Fruit fly (Drosophila melanogaster) whole organism: ENCODE results near the gene cas.

Source experiments
- CG8478 ChIP-seq: fragments of >200 bp; optimal IDR thresholded peaks from 2 replicates; lab custom pipeline; 2018; ENCODE audit warnings: inconsistent platforms
- Dll ChIP-seq: fragments of >200 bp; optimal IDR thresholded peaks from 2 replicates; lab custom pipeline; 2017
- EcR ChIP-seq, 2 experiments: fragments of >200 bp; optimal IDR thresholded peaks; 2 replicates each; lab custom pipeline; 2017; ENCODE audit warnings: missing biosample characterization in 2 of 2, missing genetic modification characterization in 2 of 2, missing genetic modification reagents in 2 of 2
- pan ChIP-seq: fragments of >200 bp; optimal IDR thresholded peaks from 2 replicates; lab custom pipeline; 2017
- psq ChIP-seq: fragments of >200 bp; optimal IDR thresholded peaks from 2 replicates; lab custom pipeline; 2017
- usp ChIP-seq: fragments of >200 bp; optimal IDR thresholded peaks from 2 replicates; lab custom pipeline; 2017; ENCODE audit warnings: missing biosample characterization, missing genetic modification characterization, mixed read lengths

cas gene

dm6 chr3R:5682921-5683748 is 33.5 kb downstream of the cas start:
- TF ChIP-seq usp (GFP tag; lab: Kevin White, UChicago) (no peak), Dll (lab: Kevin White, UChicago) (no peak), EcR (GFP tag; optimal IDR thresholded peaks at IDR 0.05; lab: Kevin White, UChicago) (no peak), psq (lab: Kevin White, UChicago) (no peak), pan (no peak), CG8478 (lab: Kevin White, UChicago) (no peak)

dm6 chr3R:5682238-5682637 is 34.4 kb downstream of the cas start:
- TF ChIP-seq Dll (lab: Kevin White, UChicago), result no peak
- TF ChIP-seq CG8478 (lab: Kevin White, UChicago), result no peak
- no peak for TF ChIP-seq EcR (GFP tag; optimal IDR thresholded peaks at IDR 0.05; lab: Kevin White, UChicago)
- no peak for TF ChIP-seq pan
- no peak for TF ChIP-seq usp (GFP tag; lab: Kevin White, UChicago)
- TF ChIP-seq psq (lab: Kevin White, UChicago), result no peak

- TF ChIP-seq usp (GFP tag; lab: Kevin White, UChicago) (no peak), CG8478 (lab: Kevin White, UChicago) (no peak)
Observed at dm6 chr3R:5672658-5673217, 43.9 kb downstream of the cas start.

- TF ChIP-seq CG8478 (lab: Kevin White, UChicago), result no peak
- no peak for TF ChIP-seq psq (lab: Kevin White, UChicago)
- no peak for TF ChIP-seq usp (GFP tag; lab: Kevin White, UChicago)
- TF ChIP-seq EcR (GFP tag; optimal IDR thresholded peaks at IDR 0.05; lab: Kevin White, UChicago), result no peak
- TF ChIP-seq Dll (lab: Kevin White, UChicago), result no peak
- TF ChIP-seq pan, result no peak
Observed at dm6 chr3R:5671795-5672657, 44.6 kb downstream of the cas start.

dm6 chr3R:5671265-5671663 is 45.3 kb downstream of the cas start:
- TF ChIP-seq psq (lab: Kevin White, UChicago) (no peak), EcR (GFP tag; optimal IDR thresholded peaks at IDR 0.05; lab: Kevin White, UChicago) (no peak), Dll (lab: Kevin White, UChicago) (no peak), pan (no peak), usp (GFP tag; lab: Kevin White, UChicago) (no peak), CG8478 (lab: Kevin White, UChicago) (no peak)

dm6 chr3R:5670660-5671264 is 45.8 kb downstream of the cas start:
- TF ChIP-seq Dll (lab: Kevin White, UChicago), result no peak

dm6 chr3R:5669740-5670659 is 46.6 kb downstream of the cas start:
- TF ChIP-seq Dll (lab: Kevin White, UChicago) (no peak), pan (no peak), CG8478 (lab: Kevin White, UChicago) (no peak), EcR (GFP tag; optimal IDR thresholded peaks at IDR 0.05; lab: Kevin White, UChicago) (no peak), psq (lab: Kevin White, UChicago) (no peak), usp (GFP tag; lab: Kevin White, UChicago) (no peak)

dm6 chr3R:5668928-5669739 is 47.5 kb downstream of the cas start, which contains the start of the genes Xe7 and Atg17:
Gene Xe7 (minus strand): TSS chr3R:5669334.
Gene Atg17 (plus strand): TSS chr3R:5669713.
- no peak for TF ChIP-seq psq (lab: Kevin White, UChicago)
- no peak for TF ChIP-seq pan
- TF ChIP-seq usp (GFP tag; lab: Kevin White, UChicago), result no peak
- no peak for TF ChIP-seq CG8478 (lab: Kevin White, UChicago)
- TF ChIP-seq EcR (GFP tag; optimal IDR thresholded peaks at IDR 0.05; lab: Kevin White, UChicago), result no peak
- no peak for TF ChIP-seq Dll (lab: Kevin White, UChicago)
